Worm (Caenorhabditis elegans): ENCODE data around the gene cdf-2.

Gene cdf-2

DNA sequence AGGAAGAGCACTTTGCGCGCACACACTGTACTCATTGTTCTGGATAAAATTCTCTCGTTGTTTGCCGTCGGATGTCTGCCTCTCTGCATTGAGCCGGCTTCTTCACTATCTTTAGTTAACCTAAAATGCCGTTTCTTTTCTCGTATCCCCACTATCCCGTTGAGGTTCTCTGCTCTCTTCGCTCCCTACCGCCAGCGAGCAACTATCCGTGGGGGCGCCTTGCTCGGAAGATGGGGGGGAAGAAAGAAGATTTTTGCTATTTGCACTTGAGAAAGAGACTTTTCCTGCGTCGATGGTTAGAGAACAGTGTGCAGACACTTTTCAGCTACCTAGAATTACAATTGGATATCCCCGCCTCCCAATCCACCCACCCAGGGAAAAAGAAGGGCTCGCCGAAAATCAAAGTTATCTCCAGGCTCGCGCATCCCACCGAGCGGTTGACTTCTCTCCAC, 969 bp upstream of the cdf-2 start, which contains the start of gene myo-2 (continued):
- no peak for TF ChIP-seq nhr-19 (GFP tag; conservative IDR thresholded peaks at IDR 0.05)

DNA sequence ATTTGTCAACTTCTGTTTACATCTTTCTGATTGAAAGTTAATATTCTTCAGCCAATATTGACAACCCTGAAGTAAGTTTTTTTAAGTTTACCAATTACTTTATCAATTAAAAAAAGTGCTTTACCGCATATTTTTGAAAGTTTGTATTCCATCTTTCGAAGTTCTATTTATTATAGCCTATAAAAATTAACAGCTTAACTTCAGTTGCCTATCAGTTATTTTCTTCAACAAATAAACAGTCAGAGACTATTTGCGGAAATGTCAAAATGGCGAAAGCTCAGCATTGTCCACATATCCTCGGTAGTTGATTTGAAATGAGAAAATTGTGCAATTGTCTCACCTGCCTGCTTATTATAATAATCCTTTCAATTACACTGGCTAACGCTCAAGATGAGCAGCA, 3.2 kb downstream of the cdf-2 start, which contains the start of gene T18D3.5:
Gene T18D3.5 (plus strand): TSS at position 301 of the 400 bp plus-strand sequence.
- no peak for TF ChIP-seq elt-2 (tag; optimal IDR thresholded peaks at IDR 0.05)
- no peak for TF ChIP-seq hlh-17 (GFP tag; optimal IDR thresholded peaks at IDR 0.05; ENCODE audit: borderline replicate concordance)
- no peak for TF ChIP-seq C34B4.2 (tag; optimal IDR thresholded peaks at IDR 0.05)
- no peak for TF ChIP-seq grh-1 (GFP tag; IDR thresholded peaks at IDR 0.05)
- no peak for TF ChIP-seq unc-62 (GFP tag; optimal IDR thresholded peaks at IDR 0.05)
- TF ChIP-seq ceh-88 (GFP tag; IDR thresholded peaks at IDR 0.05), result no peak
- no peak for TF ChIP-seq nhr-76 (tag; optimal IDR thresholded peaks at IDR 0.05)
- TF ChIP-seq unc-30 (tag; optimal IDR thresholded peaks at IDR 0.05), result no peak
- no peak for TF ChIP-seq swsn-7 (tag; optimal IDR thresholded peaks at IDR 0.05)

DNA sequence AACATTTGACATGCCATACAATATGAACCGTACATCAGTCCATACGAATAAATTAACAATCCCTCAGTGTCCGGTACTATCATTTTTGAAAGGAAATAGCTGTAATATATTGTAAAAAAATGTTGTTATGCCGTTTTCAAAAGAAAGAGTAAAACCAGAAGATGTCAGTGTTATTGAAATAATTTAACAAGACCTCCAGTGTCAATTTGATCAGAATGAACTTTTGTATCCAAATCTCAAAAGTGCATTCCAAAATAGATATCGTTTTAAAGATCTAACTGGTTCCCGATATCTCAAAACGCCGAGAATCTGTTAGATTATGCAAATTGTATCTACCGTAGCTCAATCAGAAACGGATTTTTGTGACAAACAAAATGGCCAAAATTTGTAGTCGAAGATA, 5.2 kb downstream of the cdf-2 start, which contains the start of gene odr-7:
Gene odr-7 (minus strand): TSS at position 101 of the 400 bp plus-strand sequence.
- TF ChIP-seq xbp-1 (tag; optimal IDR thresholded peaks at IDR 0.05) (no peak), aha-1 (tag; optimal IDR thresholded peaks at IDR 0.05) (no peak), aly-2 (tag; optimal IDR thresholded peaks at IDR 0.05) (no peak), fkh-8 (tag; optimal IDR thresholded peaks at IDR 0.05) (no peak), nhr-77 (tag; optimal IDR thresholded peaks at IDR 0.05) (no peak), nhr-28 (tag; optimal IDR thresholded peaks at IDR 0.05) (no peak), nhr-20 (tag; optimal IDR thresholded peaks at IDR 0.05) (no peak), ztf-11 (tag; optimal IDR thresholded peaks at IDR 0.05) (no peak), snu-23 (GFP tag; optimal IDR thresholded peaks at IDR 0.05) (no peak), pag-3 (tag; optimal IDR thresholded peaks at IDR 0.05; ENCODE audit: borderline replicate concordance, insufficient read depth) (no peak), ceh-90 (tag; optimal IDR thresholded peaks at IDR 0.05) (no peak), lir-3 (tag; optimal IDR thresholded peaks at IDR 0.05; ENCODE audit: poor library complexity) (no peak), swsn-7 (tag; optimal IDR thresholded peaks at IDR 0.05) (no peak), ceh-8 (GFP tag; optimal IDR thresholded peaks at IDR 0.05) (no peak), rnt-1 (tag; optimal IDR thresholded peaks at IDR 0.05) (no peak), fkh-10 (GFP tag; optimal IDR thresholded peaks at IDR 0.05) (no peak)

DNA sequence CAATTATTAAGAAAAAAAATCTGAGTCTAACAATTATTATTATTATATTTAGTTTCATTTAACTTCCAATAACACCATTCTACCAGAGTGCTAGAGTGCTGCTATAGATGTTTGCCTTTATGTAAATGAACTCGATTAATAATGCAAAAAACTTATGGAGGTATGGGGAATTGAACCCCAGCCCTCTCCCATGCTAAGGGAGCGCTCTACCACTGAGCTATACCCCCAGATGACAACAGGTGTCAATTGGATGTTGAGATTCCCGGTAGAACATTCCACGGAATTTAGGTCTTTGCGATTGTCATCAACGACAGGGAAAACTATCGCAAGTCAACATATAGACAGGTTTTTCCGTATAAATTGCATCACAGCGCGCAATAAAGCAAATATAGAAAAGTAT, 8.7 kb downstream of the cdf-2 start:
- TF ChIP-seq jun-1 (tag; optimal IDR thresholded peaks at IDR 0.05), result peak; percentile 31
- peak in 1 of 2 experiments; percentile 65 for TF ChIP-seq lin-35 (GFP tag; optimal IDR thresholded peaks at IDR 0.05)
- TF ChIP-seq elt-3 (tag; optimal IDR thresholded peaks at IDR 0.05), result peak in 2 of 6 experiments; percentile 10 to 53
- peak; percentile 27 for TF ChIP-seq lir-3 (tag; optimal IDR thresholded peaks at IDR 0.05; ENCODE audit: poor library complexity)
- TF ChIP-seq mdl-1 (tag; optimal IDR thresholded peaks at IDR 0.05), result peak in 1 of 2 experiments; percentile 35
- peak; percentile 67 for TF ChIP-seq snu-23 (GFP tag; optimal IDR thresholded peaks at IDR 0.05)
- TF ChIP-seq fkh-10 (GFP tag; optimal IDR thresholded peaks at IDR 0.05), result no peak
- TF ChIP-seq ztf-4 (tag; optimal IDR thresholded peaks at IDR 0.05), result no peak
- peak; percentile 68 for TF ChIP-seq nhr-20 (tag; optimal IDR thresholded peaks at IDR 0.05)
- TF ChIP-seq nhr-71 (tag; optimal IDR thresholded peaks at IDR 0.05), result peak; percentile 63
- peak; percentile 51 for TF ChIP-seq mep-1 (tag; optimal IDR thresholded peaks at IDR 0.05)
- peak in 1 of 2 experiments; percentile 13 for TF ChIP-seq efl-1 (optimal IDR thresholded peaks at IDR 0.05)
- TF ChIP-seq efl-1 (GFP tag; optimal IDR thresholded peaks at IDR 0.05 in 1 of 2), result peak in 1 of 2 experiments; percentile 50
- no peak for TF ChIP-seq ceh-88 (GFP tag; IDR thresholded peaks at IDR 0.05)
- peak; percentile 20 for TF ChIP-seq sup-37 (GFP tag; optimal IDR thresholded peaks at IDR 0.05)
- TF ChIP-seq nhr-85 (tag), result peak; percentile 75
- TF ChIP-seq nhr-12 (tag; optimal IDR thresholded peaks at IDR 0.05), result no peak
- TF ChIP-seq lsy-2 (tag; optimal IDR thresholded peaks at IDR 0.05), result peak in 1 of 2 experiments; percentile 38
- TF ChIP-seq xbp-1 (tag; optimal IDR thresholded peaks at IDR 0.05), result peak; percentile 10
- peak; percentile 20 for TF ChIP-seq irx-1 (tag; optimal IDR thresholded peaks at IDR 0.05)
- TF ChIP-seq ceh-63 (GFP tag; optimal IDR thresholded peaks at IDR 0.05), result no peak
- no peak for TF ChIP-seq lin-13 (GFP tag; optimal IDR thresholded peaks at IDR 0.05)
- no peak for TF ChIP-seq efl-3 (GFP tag; optimal IDR thresholded peaks at IDR 0.05)
- peak; percentile 7 for TF ChIP-seq tbx-2 (tag; optimal IDR thresholded peaks at IDR 0.05)
- TF ChIP-seq swsn-7 (tag; optimal IDR thresholded peaks at IDR 0.05), result peak; percentile 33
- no peak for TF ChIP-seq nhr-77 (tag; optimal IDR thresholded peaks at IDR 0.05)
- TF ChIP-seq C16A3.4 (tag; optimal IDR thresholded peaks at IDR 0.05), result peak; percentile 56
- no peak for TF ChIP-seq mab-9 (GFP tag; IDR thresholded peaks at IDR 0.05)
- TF ChIP-seq rnt-1 (tag; optimal IDR thresholded peaks at IDR 0.05), result peak; percentile 53
- peak; percentile 9 for TF ChIP-seq lin-39 (tag; optimal IDR thresholded peaks at IDR 0.05)

Data from whole organism, L1 larva.